Fruit fly (Drosophila melanogaster) whole organism, embryonic: ENCODE results near the gene CG43954.

Source experiments
- Adf1 ChIP-seq: fragments of 200-800 bp; sonication (Bioruptor generic); IDR thresholded peaks from 2 replicates; pipeline ENCODE4 v1.3.6; 2022; ENCODE audit warnings: missing biosample characterization, missing genetic modification characterization
- BEAF-32 ChIP-seq: fragments of 200-800 bp; sonication (Bioruptor generic); optimal IDR thresholded peaks from 3 replicates; lab custom pipeline; 2017; ENCODE audit warnings: missing biosample characterization, missing genetic modification characterization, mild to moderate bottlenecking, moderate library complexity, missing genetic modification reagents
- Bgb ChIP-seq: fragments of 200-800 bp; sonication (Bioruptor generic); IDR thresholded peaks from 2 replicates; pipeline ENCODE4 v1.3.6; 2022; ENCODE audit warnings: missing biosample characterization, missing genetic modification characterization; ENCODE audit not compliant: partially characterized antibody
- CG11696 ChIP-seq: fragments of 200-800 bp; sonication (Bioruptor generic); IDR thresholded peaks from 2 replicates; pipeline ENCODE4 v1.3.6; 2022; ENCODE audit warnings: missing biosample characterization, missing genetic modification characterization
- CG13287 ChIP-seq: fragments of 200-800 bp; sonication (Bioruptor generic); IDR thresholded peaks from 2 replicates; pipeline ENCODE4 v1.3.6; 2022; ENCODE audit warnings: missing biosample characterization, missing genetic modification characterization; ENCODE audit not compliant: partially characterized antibody
- CG14710 ChIP-seq: fragments of 200-800 bp; sonication (Bioruptor generic); optimal IDR thresholded peaks from 3 replicates; lab custom pipeline; 2019; ENCODE audit warnings: missing biosample characterization, mild to moderate bottlenecking, missing genetic modification characterization, moderate library complexity
- CG14860 ChIP-seq: fragments of 200-800 bp; sonication (Bioruptor generic); IDR thresholded peaks from 3 replicates; pipeline ENCODE4 v1.3.6; 2022; ENCODE audit warnings: missing biosample characterization, missing genetic modification characterization; ENCODE audit not compliant: partially characterized antibody
- CG15269 ChIP-seq: fragments of 200-800 bp; sonication (Bioruptor generic); optimal IDR thresholded peaks from 2 replicates; lab custom pipeline; 2018; ENCODE audit warnings: missing biosample characterization, mild to moderate bottlenecking, missing genetic modification characterization, moderate library complexity
- CG16813 ChIP-seq: fragments of 200-800 bp; sonication (Bioruptor generic); IDR thresholded peaks from 3 replicates; pipeline ENCODE4 v1.3.6; 2022; ENCODE audit warnings: missing biosample characterization, missing genetic modification characterization; ENCODE audit not compliant: partially characterized antibody
- CG1832 ChIP-seq: fragments of 200-800 bp; sonication (Bioruptor generic); optimal IDR thresholded peaks from 2 replicates; lab custom pipeline; 2017; ENCODE audit warnings: missing biosample characterization, mild to moderate bottlenecking, missing genetic modification characterization, inconsistent platforms
- CG31365 ChIP-seq: fragments of 200-800 bp; sonication (Bioruptor generic); optimal IDR thresholded peaks from 2 replicates; lab custom pipeline; 2018; ENCODE audit warnings: missing biosample characterization, mild to moderate bottlenecking, missing genetic modification characterization
- CG32772 ChIP-seq: fragments of 200-800 bp; sonication (Bioruptor generic); IDR thresholded peaks from 2 replicates; pipeline ENCODE4 v1.3.6; 2022; ENCODE audit warnings: missing biosample characterization, missing genetic modification characterization
- CG34224 ChIP-seq: fragments of 200-800 bp; sonication (Bioruptor generic); IDR thresholded peaks from 3 replicates; pipeline ENCODE4 v1.3.6; 2022; ENCODE audit warnings: missing biosample characterization, missing genetic modification characterization; ENCODE audit not compliant: partially characterized antibody
- CG42726 ChIP-seq: fragments of 200-800 bp; sonication (Bioruptor generic); IDR thresholded peaks from 2 replicates; pipeline ENCODE4 v1.3.6; 2022; ENCODE audit warnings: missing biosample characterization, missing genetic modification characterization; ENCODE audit not compliant: partially characterized antibody
- CG6683 ChIP-seq: fragments of 200-800 bp; sonication (Bioruptor generic); optimal IDR thresholded peaks from 2 replicates; lab custom pipeline; 2017; ENCODE audit warnings: missing biosample characterization, mild to moderate bottlenecking, missing genetic modification characterization, missing genetic modification reagents
- CG6854 ChIP-seq: fragments of 200-800 bp; sonication (Bioruptor generic); optimal IDR thresholded peaks from 3 replicates; lab custom pipeline; 2017; ENCODE audit warnings: missing biosample characterization, mild to moderate bottlenecking, missing genetic modification characterization
- CG7357 ChIP-seq: fragments of 200-800 bp; sonication (Bioruptor generic); IDR thresholded peaks from 3 replicates; pipeline ENCODE4 v1.3.6; 2022; ENCODE audit warnings: missing biosample characterization, missing genetic modification characterization
- CG9932 ChIP-seq: fragments of 200-800 bp; sonication (Bioruptor generic); IDR thresholded peaks from 2 replicates; pipeline ENCODE4 v1.3.6; 2022; ENCODE audit warnings: missing biosample characterization, missing genetic modification characterization
- CHES-1-like ChIP-seq: fragments of 200-800 bp; sonication (Bioruptor generic); optimal IDR thresholded peaks from 2 replicates; lab custom pipeline; 2016; ENCODE audit warnings: missing biosample characterization, missing genetic modification characterization
- Dref ChIP-seq: fragments of 200-800 bp; sonication (Bioruptor generic); IDR thresholded peaks from 2 replicates; pipeline ENCODE4 v1.3.6; 2022; ENCODE audit warnings: missing biosample characterization, missing genetic modification characterization
- Gsc ChIP-seq: fragments of 200-800 bp; sonication (Bioruptor generic); IDR thresholded peaks from 2 replicates; pipeline ENCODE4 v1.3.6; 2022; ENCODE audit warnings: missing biosample characterization, missing genetic modification characterization
- MBD-R2 ChIP-seq: fragments of 200-800 bp; sonication (Bioruptor generic); IDR thresholded peaks from 2 replicates; pipeline ENCODE4 v1.3.6; 2022; ENCODE audit warnings: missing biosample characterization, missing genetic modification characterization
- Myb ChIP-seq: fragments of 200-800 bp; sonication (Bioruptor generic); optimal IDR thresholded peaks from 2 replicates; lab custom pipeline; 2016; ENCODE audit warnings: missing biosample characterization, missing genetic modification characterization
- Nf-YC ChIP-seq: fragments of 200-800 bp; optimal IDR thresholded peaks from 3 replicates; lab custom pipeline; 2019; ENCODE audit warnings: missing biosample characterization, mild to moderate bottlenecking, missing genetic modification characterization, moderate library complexity
- Scr ChIP-seq: fragments of 200-800 bp; sonication (Bioruptor generic); IDR thresholded peaks from 2 replicates; pipeline ENCODE4 v1.3.6; 2022; ENCODE audit warnings: missing biosample characterization, missing genetic modification characterization; ENCODE audit not compliant: partially characterized antibody
- Side ChIP-seq: fragments of 200-800 bp; sonication (Bioruptor generic); optimal IDR thresholded peaks from 2 replicates; lab custom pipeline; 2016; ENCODE audit warnings: missing biosample characterization, missing genetic modification characterization
- Trl ChIP-seq, 3 experiments: fragments of >200 bp in 2 of 3; fragments of 200-800 bp in 1 of 3; sonication (Bioruptor generic) in 1 of 3; optimal IDR thresholded peaks; 2 replicates in 1 of 3; 3 replicates in 2 of 3; lab custom pipeline; 2016 to 2017; ENCODE audit warnings: missing biosample characterization in 1 of 3, missing genetic modification characterization in 1 of 3
- ac ChIP-seq: fragments of 200-800 bp; sonication (Bioruptor generic); optimal IDR thresholded peaks from 3 replicates; lab custom pipeline; 2017; ENCODE audit warnings: missing biosample characterization, mild to moderate bottlenecking, missing genetic modification characterization
- ato ChIP-seq: fragments of 200-800 bp; sonication (Bioruptor generic); IDR thresholded peaks from 2 replicates; pipeline ENCODE4 v1.3.6; 2022; ENCODE audit warnings: missing biosample characterization, missing genetic modification characterization; ENCODE audit not compliant: partially characterized antibody
- bbx ChIP-seq: fragments of 200-800 bp; sonication (Bioruptor generic); IDR thresholded peaks from 2 replicates; pipeline ENCODE4 v1.3.6; 2022; ENCODE audit warnings: missing biosample characterization, missing genetic modification characterization; ENCODE audit not compliant: partially characterized antibody
- cg ChIP-seq: fragments of 200-800 bp; sonication (Bioruptor generic); optimal IDR thresholded peaks from 3 replicates; lab custom pipeline; 2019; ENCODE audit warnings: missing biosample characterization, mild to moderate bottlenecking, missing genetic modification characterization, moderate library complexity
- chinmo ChIP-seq: fragments of 200-800 bp; sonication (Bioruptor generic); IDR thresholded peaks from 4 replicates; pipeline ENCODE4 v1.3.6; 2022; ENCODE audit warnings: missing biosample characterization, missing genetic modification characterization; ENCODE audit not compliant: partially characterized antibody
- crol ChIP-seq: fragments of 200-800 bp; sonication (Bioruptor generic); IDR thresholded peaks from 2 replicates; pipeline ENCODE4 v1.3.6; 2022; ENCODE audit warnings: missing biosample characterization, missing genetic modification characterization
- ham ChIP-seq: fragments of 200-800 bp; sonication (Bioruptor generic); IDR thresholded peaks from 2 replicates; pipeline ENCODE4 v1.3.6; 2022; ENCODE audit warnings: missing biosample characterization, missing genetic modification characterization
- hbn ChIP-seq: fragments of 200-800 bp; sonication (Bioruptor generic); IDR thresholded peaks from 2 replicates; pipeline ENCODE4 v1.3.6; 2022; ENCODE audit warnings: missing biosample characterization, missing genetic modification characterization; ENCODE audit not compliant: partially characterized antibody
- ind ChIP-seq: fragments of 200-800 bp; sonication (Bioruptor generic); optimal IDR thresholded peaks from 3 replicates; lab custom pipeline; 2016; ENCODE audit warnings: missing biosample characterization, missing genetic modification characterization
- nerfin-2 ChIP-seq: fragments of 200-800 bp; sonication (Bioruptor generic); IDR thresholded peaks from 2 replicates; pipeline ENCODE4 v1.3.6; 2022; ENCODE audit warnings: missing biosample characterization, missing genetic modification characterization; ENCODE audit not compliant: partially characterized antibody
- oc ChIP-seq: fragments of 200-800 bp; sonication (Bioruptor generic); optimal IDR thresholded peaks from 2 replicates; lab custom pipeline; 2018; ENCODE audit warnings: missing biosample characterization, mild to moderate bottlenecking, missing genetic modification characterization, moderate library complexity
- phol ChIP-seq: fragments of 200-800 bp; sonication (Bioruptor generic); optimal IDR thresholded peaks from 3 replicates; lab custom pipeline; 2018; ENCODE audit warnings: missing biosample characterization, mild to moderate bottlenecking, missing genetic modification characterization, moderate library complexity
- salm ChIP-seq: fragments of 200-800 bp; sonication (Bioruptor generic); optimal IDR thresholded peaks from 2 replicates; lab custom pipeline; 2018; ENCODE audit warnings: missing biosample characterization, mild to moderate bottlenecking, missing genetic modification characterization
- sens ChIP-seq: fragments of 200-800 bp; sonication (Bioruptor generic); peaks from one replicate; lab custom pipeline; 2016; ENCODE audit warnings: missing biosample characterization, missing genetic modification characterization
- sna ChIP-seq: fragments of 200-800 bp; sonication (Bioruptor generic); IDR thresholded peaks from 2 replicates; pipeline ENCODE4 v1.3.6; 2022; ENCODE audit warnings: missing biosample characterization, missing genetic modification characterization; ENCODE audit not compliant: partially characterized antibody
- so ChIP-seq: fragments of 200-800 bp; sonication (Bioruptor generic); IDR thresholded peaks from 3 replicates; pipeline ENCODE4 v1.3.6; 2022; ENCODE audit warnings: missing biosample characterization, missing genetic modification characterization
- stc ChIP-seq: fragments of 200-800 bp; sonication (Bioruptor generic); IDR thresholded peaks from 2 replicates; pipeline ENCODE4 v1.3.6; 2022; ENCODE audit warnings: missing biosample characterization, missing genetic modification characterization
- tna ChIP-seq: fragments of 200-800 bp; sonication (Bioruptor generic); IDR thresholded peaks from 2 replicates; pipeline ENCODE4 v1.3.6; 2022; ENCODE audit warnings: missing biosample characterization, missing genetic modification characterization; ENCODE audit not compliant: partially characterized antibody
- twi ChIP-seq: fragments of 200-800 bp; optimal IDR thresholded peaks from 2 replicates; lab custom pipeline; 2019; ENCODE audit warnings: missing biosample characterization, mild to moderate bottlenecking, missing genetic modification characterization, moderate library complexity

The CG43954 gene

DNA sequence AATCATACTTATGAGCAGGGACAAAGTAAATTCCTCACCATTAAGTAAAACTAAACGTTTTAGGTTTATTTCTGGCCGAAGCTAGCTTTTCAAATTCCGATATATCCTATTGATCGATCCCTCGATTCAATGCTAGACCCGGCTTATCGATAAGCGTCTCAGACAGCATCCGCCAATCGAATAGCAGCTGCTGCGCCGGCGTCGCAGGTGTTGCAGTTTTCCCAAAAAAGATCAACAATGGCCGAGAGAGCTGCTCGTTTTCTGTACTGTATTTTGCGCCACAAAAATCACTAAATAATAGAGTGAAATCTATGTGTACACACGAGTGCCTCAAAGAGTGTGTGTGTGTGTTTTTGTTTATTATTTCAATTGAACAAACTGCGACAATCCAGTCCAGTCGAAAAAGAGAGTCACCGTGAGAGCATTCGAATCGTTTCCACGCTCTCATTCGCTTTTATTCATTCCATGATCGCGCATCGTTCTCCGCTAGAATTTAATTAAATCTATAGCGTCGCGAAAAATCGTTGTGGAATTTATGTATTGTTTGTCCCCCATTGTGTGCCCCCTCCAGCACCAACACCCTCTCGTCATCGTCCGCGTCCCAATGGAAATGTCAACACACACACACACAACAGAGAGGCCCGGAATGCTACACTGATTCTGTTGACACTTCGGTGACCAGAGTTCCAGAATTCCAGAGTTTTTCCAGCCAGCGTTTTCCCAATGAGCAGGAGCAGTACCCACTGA lies 2.1 kb upstream of the CG43954 start (continued):
- peak; percentile 69 for TF ChIP-seq Bgb (GFP tag; lab: Robert Waterston, UW)
- peak; percentile 18 for TF ChIP-seq BEAF-32 (GFP tag; lab: Kevin White, UChicago)
- TF ChIP-seq CG31365 (tag; lab: Kevin White, UChicago): no peak
- TF ChIP-seq bbx (GFP tag; lab: Robert Waterston, UW): peak; percentile 82
- peak; percentile 57; the same call in 1 of the 2 replicates for TF ChIP-seq tna (GFP tag; lab: Robert Waterston, UW)
- peak; percentile 64; the same call in 2 of the 3 replicates for TF ChIP-seq CG14860 (GFP tag; lab: Robert Waterston, UW)
- peak; percentile 33 for TF ChIP-seq CG6854 (GFP tag; lab: Kevin White, UChicago)
- peak; percentile 72 for TF ChIP-seq Dref (GFP tag; lab: Robert Waterston, UW)
- no peak for TF ChIP-seq CG32772
- peak; percentile 71 for TF ChIP-seq CG13287 (GFP tag; lab: Robert Waterston, UW)
- TF ChIP-seq sna (GFP tag; lab: Robert Waterston, UW): peak; percentile 40; the same call in 1 of the 2 replicates
- TF ChIP-seq Gsc (GFP tag; lab: Robert Waterston, UW): no peak
- no peak for TF ChIP-seq salm (tag; lab: Kevin White, UChicago)
- TF ChIP-seq CG15269: no peak
- no peak for TF ChIP-seq CG42726 (GFP tag; lab: Robert Waterston, UW)
- no peak for TF ChIP-seq ind
- no peak for TF ChIP-seq CHES-1-like (GFP tag; lab: Kevin White, UChicago)
- TF ChIP-seq CG34224 (GFP tag; lab: Robert Waterston, UW): peak; percentile 63
- no peak; the same call in 1 of the 2 replicates for TF ChIP-seq CG9932 (GFP tag; lab: Robert Waterston, UW)
- no peak for TF ChIP-seq ham (GFP tag; lab: Robert Waterston, UW)
- TF ChIP-seq Side (GFP tag; lab: Kevin White, UChicago): peak; percentile 19
- no peak for TF ChIP-seq CG6683 (GFP tag; lab: Kevin White, UChicago)
- TF ChIP-seq chinmo (GFP tag; lab: Robert Waterston, UW): peak; percentile 87; the same call in 2 of the 4 replicates
- TF ChIP-seq Scr (GFP tag; lab: Robert Waterston, UW): peak; percentile 60
- TF ChIP-seq MBD-R2 (GFP tag; lab: Robert Waterston, UW): no peak
- TF ChIP-seq ac: peak; percentile 66
- peak; percentile 7 for TF ChIP-seq phol
- TF ChIP-seq nerfin-2 (GFP tag; lab: Robert Waterston, UW): peak; percentile 76; the same call in 1 of the 2 replicates
- TF ChIP-seq Nf-YC: peak; percentile 58
- no peak for TF ChIP-seq oc (tag; lab: Kevin White, UChicago)
- peak; percentile 11 for TF ChIP-seq twi
- TF ChIP-seq Trl (optimal IDR thresholded peaks at IDR 0.05; lab: Kevin White, UChicago): peak; percentile 59 to 68
- TF ChIP-seq Trl (GFP tag; optimal IDR thresholded peaks at IDR 0.05; lab: Kevin White, UChicago): no peak
- peak; percentile 54 for TF ChIP-seq cg (GFP tag; lab: Kevin White, UChicago)
- TF ChIP-seq CG1832 (GFP tag; lab: Kevin White, UChicago): no peak
- peak; percentile 1 for TF ChIP-seq CG14710 (tag; lab: Kevin White, UChicago)
- 0 out of 2 replicates have a peak, but pooled peaks have one; percentile 49 for TF ChIP-seq CG11696 (GFP tag; lab: Robert Waterston, UW)
- peak; percentile 45 for TF ChIP-seq hbn (GFP tag; lab: Robert Waterston, UW)
- peak; percentile 54; the same call in 2 of the 3 replicates for TF ChIP-seq CG16813
- peak; percentile 68 for TF ChIP-seq crol (GFP tag; lab: Robert Waterston, UW)
- 0 out of 3 replicates have a peak, but pooled peaks have one; percentile 9 for TF ChIP-seq so (GFP tag; lab: Robert Waterston, UW)
- TF ChIP-seq CG7357 (GFP tag; lab: Robert Waterston, UW): no peak
- TF ChIP-seq Adf1: peak; percentile 38
- no peak for TF ChIP-seq stc
- peak; percentile 19 for TF ChIP-seq Myb (GFP tag; lab: Kevin White, UChicago)
- peak; percentile 76 for TF ChIP-seq ato (GFP tag; lab: Robert Waterston, UW)
- TF ChIP-seq sens: peak; percentile 72
